Worm (Caenorhabditis elegans): ENCODE data around the gene F53A3.1.

F53A3.1 gene

ce11 chrIII:1923419-1924318, 19.8 kb downstream of the F53A3.1 start (continued):
- TF ChIP-seq lsy-2 (tag; optimal IDR thresholded peaks at IDR 0.05) (peak; percentile 87 to 88), nhr-12 (tag; optimal IDR thresholded peaks at IDR 0.05) (no peak), ceh-88 (GFP tag; IDR thresholded peaks at IDR 0.05) (peak; percentile 90), elt-3 (tag; optimal IDR thresholded peaks at IDR 0.05) (peak in 5 of 6 experiments; percentile 40 to 86 (median 76)), lin-14 (GFP tag; optimal IDR thresholded peaks at IDR 0.05) (peak; percentile 100), snpc-4 (tag; optimal IDR thresholded peaks at IDR 0.05) (peak; percentile 59), ztf-4 (tag; optimal IDR thresholded peaks at IDR 0.05) (peak; percentile 75), ama-1 (optimal IDR thresholded peaks at IDR 0.05) (no peak), dpl-1 (GFP tag; optimal IDR thresholded peaks at IDR 0.05) (peak; percentile 59 to 65 (median 63))

- TF ChIP-seq hlh-4 (tag; optimal IDR thresholded peaks at IDR 0.05) (no peak), nhr-12 (tag; optimal IDR thresholded peaks at IDR 0.05) (no peak), mdl-1 (tag; optimal IDR thresholded peaks at IDR 0.05) (no peak), ceh-88 (GFP tag; IDR thresholded peaks at IDR 0.05) (no peak), C04F5.9 (tag; optimal IDR thresholded peaks at IDR 0.05) (no peak), alr-1 (tag; optimal IDR thresholded peaks at IDR 0.05; ENCODE audit: borderline replicate concordance) (no peak), ama-1 (optimal IDR thresholded peaks at IDR 0.05) (no peak), unc-30 (tag; optimal IDR thresholded peaks at IDR 0.05) (no peak), dsc-1 (tag; optimal IDR thresholded peaks at IDR 0.05) (peak; percentile 99), dpl-1 (GFP tag; optimal IDR thresholded peaks at IDR 0.05) (no peak), fkh-4 (tag; optimal IDR thresholded peaks at IDR 0.05; ENCODE audit: borderline replicate concordance) (peak; percentile 83), lin-39 (tag; optimal IDR thresholded peaks at IDR 0.05) (no peak), nhr-237 (tag; optimal IDR thresholded peaks at IDR 0.05) (no peak), pag-3 (tag; optimal IDR thresholded peaks at IDR 0.05; ENCODE audit: borderline replicate concordance, insufficient read depth) (no peak), elt-2 (tag; optimal IDR thresholded peaks at IDR 0.05) (no peak), egl-13 (tag; optimal IDR thresholded peaks at IDR 0.05) (peak; percentile 84), nhr-85 (tag) (peak; percentile 42), mab-9 (GFP tag; IDR thresholded peaks at IDR 0.05) (no peak), lin-13 (GFP tag; optimal IDR thresholded peaks at IDR 0.05) (no peak), snu-23 (GFP tag; optimal IDR thresholded peaks at IDR 0.05) (no peak), lin-14 (GFP tag; optimal IDR thresholded peaks at IDR 0.05) (peak; percentile 36), efl-1 (optimal IDR thresholded peaks at IDR 0.05) (no peak), efl-1 (GFP tag; optimal IDR thresholded peaks at IDR 0.05 in 1 of 2) (no peak), efl-3 (GFP tag; optimal IDR thresholded peaks at IDR 0.05) (no peak), pqm-1 (tag; optimal IDR thresholded peaks at IDR 0.05) (no peak), mef-2 (tag; optimal IDR thresholded peaks at IDR 0.05) (no peak), sptf-1 (tag; optimal IDR thresholded peaks at IDR 0.05) (no peak), ceh-82 (tag; optimal IDR thresholded peaks at IDR 0.05) (no peak), nhr-84 (tag; optimal IDR thresholded peaks at IDR 0.05) (no peak), ztf-4 (tag; optimal IDR thresholded peaks at IDR 0.05) (no peak), nhr-76 (tag; optimal IDR thresholded peaks at IDR 0.05) (no peak), snpc-4 (tag; optimal IDR thresholded peaks at IDR 0.05) (no peak), tlp-1 (tag; optimal IDR thresholded peaks at IDR 0.05) (no peak), ztf-11 (tag; optimal IDR thresholded peaks at IDR 0.05) (no peak), hpl-2 (GFP tag; optimal IDR thresholded peaks at IDR 0.05) (no peak), C34B4.2 (tag; optimal IDR thresholded peaks at IDR 0.05) (no peak), sox-4 (tag; optimal IDR thresholded peaks at IDR 0.05) (peak; percentile 87), nhr-11 (tag; optimal IDR thresholded peaks at IDR 0.05) (peak; percentile 52), aly-2 (tag; optimal IDR thresholded peaks at IDR 0.05) (no peak), xbp-1 (tag; optimal IDR thresholded peaks at IDR 0.05) (no peak), nhr-20 (tag; optimal IDR thresholded peaks at IDR 0.05) (peak; percentile 26), ceh-90 (tag; optimal IDR thresholded peaks at IDR 0.05) (no peak), fos-1 (tag; optimal IDR thresholded peaks at IDR 0.05) (peak; percentile 60), nhr-77 (tag; optimal IDR thresholded peaks at IDR 0.05) (no peak), egl-27 (tag; optimal IDR thresholded peaks at IDR 0.05) (no peak), nhr-19 (GFP tag; conservative IDR thresholded peaks at IDR 0.05) (no peak), lsy-2 (tag; optimal IDR thresholded peaks at IDR 0.05) (peak in 1 of 2 experiments; percentile 39), nhr-47 (tag; optimal IDR thresholded peaks at IDR 0.05) (peak; percentile 87)
Measured at ce11 chrIII:1922516-1922915, 20.9 kb downstream of the F53A3.1 start.
